Worm (Caenorhabditis elegans): ENCODE results near the gene srh-69.

The srh-69 gene

DNA sequence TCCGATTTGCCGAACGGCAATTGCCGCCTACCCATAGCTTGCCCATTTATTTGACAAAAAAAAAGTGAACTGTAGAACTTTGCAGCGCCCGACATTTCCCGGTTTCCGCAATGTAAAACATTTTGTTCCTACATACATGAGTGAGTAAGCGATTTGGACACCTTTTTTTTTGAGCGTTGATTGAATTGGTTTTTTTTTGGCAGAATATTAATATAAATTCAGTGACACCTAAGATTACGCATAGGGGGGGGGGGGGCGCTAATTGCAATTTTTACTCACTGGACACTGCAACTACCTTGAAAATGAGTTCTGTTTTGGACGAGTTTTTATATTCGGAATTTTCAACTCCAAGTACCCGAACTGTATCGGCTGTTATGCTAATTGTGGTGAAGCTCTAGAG lies 11.0 kb upstream of the srh-69 start, which contains the start of gene srx-118:
Gene srx-118, plus strand, starts transcription at position 301 of the 400 bp plus-strand sequence.
- TF ChIP-seq lsy-2 (tag; optimal IDR thresholded peaks at IDR 0.05) = no peak
- TF ChIP-seq mdl-1 (tag; optimal IDR thresholded peaks at IDR 0.05) = no peak
- TF ChIP-seq nhr-10 (tag; optimal IDR thresholded peaks at IDR 0.05) = no peak
- no peak for TF ChIP-seq nhr-11 (tag; optimal IDR thresholded peaks at IDR 0.05)
- TF ChIP-seq nhr-237 (tag; optimal IDR thresholded peaks at IDR 0.05) = no peak
- TF ChIP-seq ceh-16 (tag; optimal IDR thresholded peaks at IDR 0.05) = no peak
- TF ChIP-seq nhr-23 (tag; optimal IDR thresholded peaks at IDR 0.05) = no peak
- no peak for TF ChIP-seq Y55F3AM.14 (GFP tag; optimal IDR thresholded peaks at IDR 0.05)
- no peak for TF ChIP-seq F13H6.1 (tag; optimal IDR thresholded peaks at IDR 0.05)
- no peak for TF ChIP-seq nhr-12 (tag; optimal IDR thresholded peaks at IDR 0.05)
- no peak for TF ChIP-seq ama-1 (optimal IDR thresholded peaks at IDR 0.05)
- no peak for TF ChIP-seq blmp-1 (tag; optimal IDR thresholded peaks at IDR 0.05; ENCODE audit: insufficient read depth)
- no peak for TF ChIP-seq lin-39 (tag; optimal IDR thresholded peaks at IDR 0.05)
- TF ChIP-seq C34F6.9 (tag; optimal IDR thresholded peaks at IDR 0.05) = no peak

DNA sequence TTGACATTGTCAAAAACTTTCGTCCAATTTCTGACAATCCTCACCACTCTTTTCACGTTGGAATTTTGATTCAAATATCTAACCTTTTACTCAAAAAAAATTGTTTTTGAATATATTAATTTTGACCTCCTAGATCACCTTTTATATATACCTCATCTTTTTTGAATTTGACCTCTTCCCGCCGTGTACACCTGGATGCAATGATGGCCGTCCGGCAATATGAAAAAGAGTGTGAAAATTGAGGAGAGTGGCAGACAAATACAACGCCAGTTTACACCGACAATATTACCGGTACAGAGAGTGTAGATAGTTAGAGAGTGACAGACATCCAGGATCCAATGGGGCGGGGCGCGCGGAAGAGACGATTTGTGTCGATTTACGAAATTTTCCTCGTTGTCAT lies 5.1 kb upstream of the srh-69 start, which contains the start of gene ceh-99:
Gene ceh-99, plus strand, starts transcription at position 366 of the 400 bp plus-strand sequence.
- TF ChIP-seq elt-3 (tag; optimal IDR thresholded peaks at IDR 0.05) = no peak
- no peak for TF ChIP-seq ZK546.5 (tag; optimal IDR thresholded peaks at IDR 0.05)
- TF ChIP-seq fos-1 (tag; optimal IDR thresholded peaks at IDR 0.05) = no peak
- no peak for TF ChIP-seq R02D3.7 (tag; optimal IDR thresholded peaks at IDR 0.05)
- no peak for TF ChIP-seq mdl-1 (tag; optimal IDR thresholded peaks at IDR 0.05)
- TF ChIP-seq ceh-16 (tag; optimal IDR thresholded peaks at IDR 0.05) = no peak
- no peak for TF ChIP-seq lsy-2 (tag; optimal IDR thresholded peaks at IDR 0.05)
- TF ChIP-seq lin-11 (tag; optimal IDR thresholded peaks at IDR 0.05) = no peak
- no peak for TF ChIP-seq mab-5 (tag; optimal IDR thresholded peaks at IDR 0.05)
- TF ChIP-seq unc-39 (tag; optimal IDR thresholded peaks at IDR 0.05) = no peak
- TF ChIP-seq elt-1 (tag; optimal IDR thresholded peaks at IDR 0.05) = no peak
- no peak for TF ChIP-seq lin-13 (GFP tag; optimal IDR thresholded peaks at IDR 0.05)
- no peak for TF ChIP-seq egl-27 (tag; optimal IDR thresholded peaks at IDR 0.05)
- no peak for TF ChIP-seq skn-1 (tag; optimal IDR thresholded peaks at IDR 0.05)

DNA sequence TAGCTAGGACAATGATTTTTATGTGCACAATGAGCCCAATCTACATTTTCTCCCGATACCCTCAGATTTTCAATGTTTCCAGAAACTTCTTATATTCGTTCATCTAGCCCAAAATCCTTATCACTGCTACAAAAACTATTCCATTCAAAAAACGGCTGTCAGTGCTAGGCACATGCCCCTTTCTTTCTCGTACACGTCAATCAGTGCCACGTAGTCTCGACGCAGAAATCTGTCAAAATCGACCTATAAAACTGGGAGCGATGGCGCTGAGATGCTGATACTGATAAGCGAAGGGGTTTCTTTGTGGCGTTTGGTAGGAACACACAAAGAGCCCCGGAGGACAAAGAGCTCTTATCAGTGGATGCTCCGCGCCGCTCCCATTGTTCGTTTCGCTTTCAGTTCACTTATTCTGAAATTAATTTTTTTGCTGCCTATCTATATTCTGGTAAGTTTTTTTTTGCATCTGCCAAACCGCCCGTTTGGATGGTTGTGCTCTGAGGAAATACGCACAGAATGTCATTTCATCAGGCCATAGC lies 4.4 kb upstream of the srh-69 start, which contains the start of gene srh-70:
Gene srh-70, minus strand, starts transcription at position 51 of the 536 bp plus-strand sequence.
- TF ChIP-seq crh-2 (tag; optimal IDR thresholded peaks at IDR 0.05) = peak; percentile 55
- TF ChIP-seq nhr-6 (tag; optimal IDR thresholded peaks at IDR 0.05) = no peak
- peak; percentile 78 for TF ChIP-seq fos-1 (tag; optimal IDR thresholded peaks at IDR 0.05)
- TF ChIP-seq lin-39 (tag; optimal IDR thresholded peaks at IDR 0.05) = no peak
- no peak for TF ChIP-seq ztf-1 (GFP tag; conservative IDR thresholded peaks at IDR 0.05)
- TF ChIP-seq sma-9 (GFP tag; optimal IDR thresholded peaks at IDR 0.05) = peak; percentile 33
- TF ChIP-seq sma-9 (tag; optimal IDR thresholded peaks at IDR 0.05) = no peak
- TF ChIP-seq nhr-237 (tag; optimal IDR thresholded peaks at IDR 0.05) = no peak

DNA sequence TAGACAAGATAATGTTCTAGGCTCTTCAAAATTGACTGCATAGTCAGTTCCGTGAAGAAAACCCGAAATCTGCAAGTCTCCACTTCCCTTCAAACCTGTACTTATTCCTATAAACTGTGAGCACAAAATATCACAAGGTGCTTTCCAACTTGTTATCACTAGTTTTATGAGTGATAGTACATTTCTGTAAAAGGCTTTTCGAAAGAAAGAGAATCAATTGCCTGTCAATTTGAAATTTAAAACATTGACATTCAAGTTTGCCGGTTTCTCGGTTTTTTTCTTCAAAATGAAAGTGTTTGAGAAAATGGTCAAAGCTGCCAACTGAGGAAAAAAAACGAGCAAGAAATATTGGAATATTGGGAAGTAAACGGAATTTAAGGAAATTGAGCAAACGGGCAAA lies 3.5 kb upstream of the srh-69 start:
- TF ChIP-seq ztf-1 (GFP tag; conservative IDR thresholded peaks at IDR 0.05) (no peak), nhr-11 (tag; optimal IDR thresholded peaks at IDR 0.05) (no peak), peb-1 (tag; optimal IDR thresholded peaks at IDR 0.05) (no peak), unc-55 (GFP tag; optimal IDR thresholded peaks at IDR 0.05) (no peak)

DNA sequence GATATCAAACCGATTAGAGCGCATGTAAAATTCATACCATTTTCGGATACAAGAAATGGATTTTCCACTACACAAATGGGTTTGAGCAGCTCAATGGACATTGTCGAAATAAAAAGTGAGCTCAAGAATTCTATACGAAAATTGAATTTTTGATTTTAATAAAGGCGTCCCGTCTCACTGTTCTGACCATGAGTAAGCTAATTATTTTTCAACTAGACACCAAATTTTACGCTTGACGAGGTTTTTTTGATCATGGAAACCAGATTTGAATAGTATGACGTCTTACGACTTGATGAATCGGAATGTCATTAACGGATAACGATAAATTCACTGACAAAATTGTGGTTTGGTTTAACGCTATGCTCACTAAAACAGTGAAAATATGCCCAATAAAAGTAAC lies 1.8 kb upstream of the srh-69 start, which contains the start of gene srh-61:
Gene srh-61, minus strand, starts transcription at position 101 of the 400 bp plus-strand sequence.
- no peak for TF ChIP-seq nhr-25 (tag; optimal IDR thresholded peaks at IDR 0.05)
- TF ChIP-seq unc-39 (tag; optimal IDR thresholded peaks at IDR 0.05) = no peak
- TF ChIP-seq nhr-21 (tag; optimal IDR thresholded peaks at IDR 0.05) = no peak

DNA sequence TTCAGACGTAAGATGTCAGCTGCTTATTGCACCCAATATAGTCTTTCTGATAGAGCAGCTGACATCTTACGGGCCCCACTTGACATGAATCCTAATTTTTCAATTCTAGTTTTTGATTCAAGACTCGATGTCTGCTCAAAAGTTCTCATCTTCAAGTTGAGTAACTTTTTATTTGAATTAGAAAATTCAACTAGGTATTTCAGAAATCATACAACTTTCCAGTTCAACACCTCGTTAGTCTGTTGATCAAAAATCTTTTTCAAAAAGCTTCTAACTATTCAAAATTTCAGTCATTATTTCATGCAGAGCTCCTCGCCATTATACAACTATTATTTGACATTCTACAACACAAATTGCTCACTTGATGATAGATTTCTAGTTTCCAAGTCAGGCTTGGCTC lies 2.7 kb downstream of the srh-69 start, which contains the start of gene srh-73:
Gene srh-73, plus strand, starts transcription at position 301 of the 400 bp plus-strand sequence.
- TF ChIP-seq fos-1 (tag; optimal IDR thresholded peaks at IDR 0.05) (no peak), nhr-21 (tag; optimal IDR thresholded peaks at IDR 0.05) (no peak), ztf-11 (tag; optimal IDR thresholded peaks at IDR 0.05) (no peak), ceh-82 (tag; optimal IDR thresholded peaks at IDR 0.05) (no peak)
